Worm (Caenorhabditis elegans) whole organism, L1 larva: ENCODE measurements around the gene cyp-13A4.

Source experiments
- C16A3.4 ChIP-seq: fragments of 150-350 bp; optimal IDR thresholded peaks from 2 replicates; lab custom pipeline; 2014; ENCODE audit warnings: missing biosample characterization, missing genetic modification characterization
- C34B4.2 ChIP-seq: sonication (generic microtip); optimal IDR thresholded peaks from 2 replicates; lab custom pipeline; 2017; ENCODE audit warnings: mild to moderate bottlenecking, missing genetic modification characterization, missing compliant biosample characterization
- Y116A8C.19 ChIP-seq: sonication (generic microtip); optimal IDR thresholded peaks from 2 replicates; lab custom pipeline; 2016; ENCODE audit warnings: missing compliant biosample characterization, missing genetic modification characterization, borderline replicate concordance
- aha-1 ChIP-seq: fragments of 150-350 bp; optimal IDR thresholded peaks from 2 replicates; lab custom pipeline; 2014; ENCODE audit warnings: missing biosample characterization, missing genetic modification characterization
- blmp-1 ChIP-seq: fragments of 150-350 bp; optimal IDR thresholded peaks from 2 replicates; lab custom pipeline; 2014; ENCODE audit warnings: missing biosample characterization, missing genetic modification characterization
- ceh-8 ChIP-seq: fragments of 200-800 bp; sonication (Bioruptor generic); optimal IDR thresholded peaks from 2 replicates; lab custom pipeline; 2018; ENCODE audit warnings: mild to moderate bottlenecking, missing genetic modification characterization, moderate library complexity, missing compliant biosample characterization
- ceh-82 ChIP-seq, 3 experiments: fragments of 150-350 bp in 1 of 3; sonication (generic microtip) in 2 of 3; optimal IDR thresholded peaks; 2 replicates each; lab custom pipeline; 2014 to 2017; ENCODE audit warnings: missing biosample characterization in 3 of 3, missing genetic modification characterization in 3 of 3
- ceh-88 ChIP-seq: fragments of 200-800 bp; sonication (Bioruptor generic); IDR thresholded peaks from 2 replicates; pipeline ENCODE4 v1.3.6; 2022; ENCODE audit warnings: missing genetic modification characterization, missing compliant biosample characterization
- dpl-1 ChIP-seq, 3 experiments: fragments of 150-350 bp in 2 of 3; sonication (generic microtip) in 1 of 3; optimal IDR thresholded peaks; 2 replicates each; lab custom pipeline; 2014 to 2017; ENCODE audit warnings: missing biosample characterization in 3 of 3, missing genetic modification characterization in 3 of 3, missing genetic modification reagents in 3 of 3
- efl-1 ChIP-seq, 4 experiments: fragments of 150-350 bp; optimal IDR thresholded peaks in 3 of 4; peaks in 1 of 4; 1 replicate in 1 of 4; 2 replicates in 3 of 4; lab custom pipeline; 2014; ENCODE audit warnings: missing biosample characterization in 2 of 4, missing genetic modification characterization in 2 of 4, missing genetic modification reagents in 2 of 4
- egl-27 ChIP-seq, 2 experiments: fragments of 150-350 bp in 1 of 2; sonication (generic microtip); optimal IDR thresholded peaks; 3 replicates each; lab custom pipeline; 2017 to 2018; ENCODE audit warnings: missing biosample characterization in 2 of 2, missing genetic modification characterization in 2 of 2, missing genetic modification reagents in 2 of 2
- elt-2 ChIP-seq: sonication (generic microtip); optimal IDR thresholded peaks from 2 replicates; lab custom pipeline; 2016; ENCODE audit warnings: missing genetic modification characterization, mild to moderate bottlenecking, inconsistent platforms, missing compliant biosample characterization, missing genetic modification reagents
- elt-3 ChIP-seq, 6 experiments: fragments of 150-350 bp in 1 of 6; sonication (generic microtip); optimal IDR thresholded peaks; 2 replicates each; lab custom pipeline; 2017 to 2018; ENCODE audit warnings: missing biosample characterization in 6 of 6, missing genetic modification characterization in 6 of 6, inconsistent platforms in 1 of 6
- fkh-10 ChIP-seq: sonication (generic microtip); optimal IDR thresholded peaks from 2 replicates; lab custom pipeline; 2017; ENCODE audit warnings: missing biosample characterization, missing genetic modification reagents, missing genetic modification characterization
- fkh-8 ChIP-seq: sonication (generic microtip); optimal IDR thresholded peaks from 2 replicates; lab custom pipeline; 2016; ENCODE audit warnings: mild to moderate bottlenecking, missing genetic modification characterization, missing compliant biosample characterization
- lin-14 ChIP-seq: fragments of 200-800 bp; sonication (Bioruptor generic); optimal IDR thresholded peaks from 2 replicates; lab custom pipeline; 2018; ENCODE audit warnings: mild to moderate bottlenecking, missing genetic modification characterization, moderate library complexity, missing compliant biosample characterization
- lin-35 ChIP-seq, 2 experiments: fragments of 150-350 bp; optimal IDR thresholded peaks; 2 replicates each; lab custom pipeline; 2014; ENCODE audit warnings: missing biosample characterization in 2 of 2, missing genetic modification characterization in 2 of 2, missing genetic modification reagents in 2 of 2
- lin-39 ChIP-seq: fragments of 150-350 bp; optimal IDR thresholded peaks from 2 replicates; lab custom pipeline; 2014; ENCODE audit warnings: missing biosample characterization, missing genetic modification reagents, missing genetic modification characterization
- mdl-1 ChIP-seq, 2 experiments: fragments of 150-350 bp; optimal IDR thresholded peaks; 2 replicates each; lab custom pipeline; 2014 to 2017; ENCODE audit warnings: missing biosample characterization in 2 of 2, missing genetic modification characterization in 2 of 2, inconsistent platforms in 1 of 2
- mep-1 ChIP-seq: fragments of 150-350 bp; optimal IDR thresholded peaks from 2 replicates; lab custom pipeline; 2014; ENCODE audit warnings: missing biosample characterization, missing genetic modification characterization
- nhr-20 ChIP-seq: sonication (generic microtip); optimal IDR thresholded peaks from 2 replicates; lab custom pipeline; 2016; ENCODE audit warnings: mild to moderate bottlenecking, missing genetic modification characterization, missing compliant biosample characterization
- nhr-47 ChIP-seq: sonication (generic microtip); optimal IDR thresholded peaks from 2 replicates; lab custom pipeline; 2016; ENCODE audit warnings: mild to moderate bottlenecking, missing genetic modification characterization, moderate library complexity, missing compliant biosample characterization
- nhr-71 ChIP-seq: sonication (generic microtip); optimal IDR thresholded peaks from 2 replicates; lab custom pipeline; 2016; ENCODE audit warnings: mild to moderate bottlenecking, missing genetic modification characterization, moderate library complexity, missing compliant biosample characterization
- nhr-76 ChIP-seq: sonication (generic microtip); optimal IDR thresholded peaks from 2 replicates; lab custom pipeline; 2017; ENCODE audit warnings: missing biosample characterization, missing genetic modification characterization
- nhr-85 ChIP-seq: sonication (generic microtip); peaks from one replicate; lab custom pipeline; 2016; ENCODE audit warnings: missing genetic modification characterization, inconsistent platforms, missing compliant biosample characterization
- nhr-90 ChIP-seq: sonication (generic microtip); optimal IDR thresholded peaks from 2 replicates; lab custom pipeline; 2016; ENCODE audit warnings: mild to moderate bottlenecking, missing genetic modification characterization, missing compliant biosample characterization; ENCODE audit not compliant: poor library complexity
- pag-3 ChIP-seq: sonication (generic microtip); optimal IDR thresholded peaks from 2 replicates; lab custom pipeline; 2017; ENCODE audit warnings: missing genetic modification characterization, mild to moderate bottlenecking, missing compliant biosample characterization, antibody characterized with exemption, borderline replicate concordance; ENCODE audit not compliant: insufficient read depth
- pax-3 ChIP-seq: fragments of 200-800 bp; sonication (Bioruptor generic); optimal IDR thresholded peaks from 2 replicates; lab custom pipeline; 2018; ENCODE audit warnings: mild to moderate bottlenecking, missing genetic modification characterization, moderate library complexity, missing compliant biosample characterization
- rnt-1 ChIP-seq: sonication (generic microtip); optimal IDR thresholded peaks from 2 replicates; lab custom pipeline; 2016; ENCODE audit warnings: mild to moderate bottlenecking, missing genetic modification characterization, moderate library complexity, missing compliant biosample characterization
- skn-1 ChIP-seq: fragments of 150-350 bp; optimal IDR thresholded peaks from 2 replicates; lab custom pipeline; 2014; ENCODE audit warnings: missing biosample characterization, missing genetic modification characterization
- snu-23 ChIP-seq: sonication (generic microtip); optimal IDR thresholded peaks from 2 replicates; lab custom pipeline; 2016; ENCODE audit warnings: missing genetic modification characterization, missing compliant biosample characterization
- sup-37 ChIP-seq: fragments of 200-800 bp; sonication (Bioruptor generic); optimal IDR thresholded peaks from 2 replicates; lab custom pipeline; 2018; ENCODE audit warnings: mild to moderate bottlenecking, missing genetic modification characterization, missing compliant biosample characterization
- swsn-7 ChIP-seq: sonication (generic microtip); optimal IDR thresholded peaks from 2 replicates; lab custom pipeline; 2016; ENCODE audit warnings: missing genetic modification characterization, missing compliant biosample characterization
- tbx-2 ChIP-seq: sonication (generic microtip); optimal IDR thresholded peaks from 2 replicates; lab custom pipeline; 2016; ENCODE audit warnings: missing genetic modification characterization, missing compliant biosample characterization
- unc-62 ChIP-seq: fragments of 150-350 bp; optimal IDR thresholded peaks from 2 replicates; lab custom pipeline; 2014; ENCODE audit warnings: missing biosample characterization, missing genetic modification reagents, missing genetic modification characterization
- vab-15 ChIP-seq: sonication (generic microtip); optimal IDR thresholded peaks from 2 replicates; lab custom pipeline; 2017; ENCODE audit warnings: missing genotype, mild to moderate bottlenecking, missing genetic modification characterization, missing compliant biosample characterization

cyp-13A4 gene

DNA sequence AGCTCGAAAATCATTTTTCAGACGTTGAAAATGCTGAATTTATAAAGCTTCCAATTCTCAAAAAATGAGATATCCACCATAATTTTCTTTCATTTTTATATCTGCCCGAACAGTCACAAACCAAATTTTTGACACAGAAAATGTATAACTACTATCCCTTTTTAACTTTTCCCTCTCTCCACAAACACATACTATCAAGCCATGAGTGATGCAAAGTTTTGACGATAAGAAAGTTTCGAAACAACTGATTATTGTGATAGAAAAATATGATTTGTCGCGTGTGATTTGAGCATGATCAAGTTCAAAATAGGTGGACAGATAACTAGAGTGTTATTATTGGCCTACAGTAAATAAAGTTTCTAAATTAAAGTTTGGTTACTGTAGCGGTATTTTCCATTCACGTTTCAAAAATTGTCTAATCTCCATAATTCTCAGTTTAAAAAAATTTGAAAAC lies 10.0 kb upstream of the cyp-13A4 start, which contains the start of gene cyp-13A8:
Gene cyp-13A8 (minus strand): TSS at position 51 of the 454 bp plus-strand sequence.
- peak; percentile 31 for TF ChIP-seq nhr-71 (tag; lab: Kevin White, UChicago)
- TF ChIP-seq lin-14, result peak; percentile 63
- TF ChIP-seq lin-35 (GFP tag; optimal IDR thresholded peaks at IDR 0.05; lab: Kevin White, UChicago), result peak in 1 of 2 experiments; percentile 39
- TF ChIP-seq vab-15 (tag; lab: Kevin White, UChicago), result no peak
- TF ChIP-seq elt-3 (tag; optimal IDR thresholded peaks at IDR 0.05; lab: Kevin White, UChicago), result peak in 1 of 6 experiments; percentile 43
- no peak for TF ChIP-seq fkh-8 (tag; lab: Kevin White, UChicago)
- TF ChIP-seq nhr-20 (tag; lab: Kevin White, UChicago), result peak; percentile 93
- TF ChIP-seq rnt-1, result no peak
- no peak for TF ChIP-seq efl-1 (optimal IDR thresholded peaks at IDR 0.05; lab: Kevin White, UChicago)
- TF ChIP-seq efl-1 (GFP tag; optimal IDR thresholded peaks at IDR 0.05 in 1 of 2; lab: Kevin White, UChicago), result peak in 1 of 2 experiments; percentile 91
- TF ChIP-seq nhr-85, result peak; percentile 60
- peak; percentile 23 for TF ChIP-seq snu-23 (GFP tag; lab: Kevin White, UChicago)
- peak; percentile 32 for TF ChIP-seq blmp-1 (tag; lab: Kevin White, UChicago)
- no peak for TF ChIP-seq ceh-82 (tag; optimal IDR thresholded peaks at IDR 0.05; lab: Kevin White, UChicago)
- TF ChIP-seq elt-2 (tag; lab: Kevin White, UChicago), result peak; percentile 66

- TF ChIP-seq nhr-85 (peak; percentile 6), nhr-20 (tag; lab: Kevin White, UChicago) (peak; percentile 17), C34B4.2 (tag; lab: Kevin White, UChicago) (no peak)
These were observed 5.8 kb upstream of the cyp-13A4 start, which contains the start of gene cyp-13A7 for ce11 chrII:9803320-9803719. TSS of gene cyp-13A7 (plus strand) at chrII:9803620.

- no peak for TF ChIP-seq skn-1
- no peak for TF ChIP-seq Y116A8C.19
- no peak for TF ChIP-seq vab-15 (tag; lab: Kevin White, UChicago)
- no peak for TF ChIP-seq fkh-8 (tag; lab: Kevin White, UChicago)
- TF ChIP-seq swsn-7 (tag; lab: Kevin White, UChicago), result no peak
- peak; percentile 21 for TF ChIP-seq elt-2 (tag; lab: Kevin White, UChicago)
- no peak for TF ChIP-seq ceh-8
- TF ChIP-seq C34B4.2 (tag; lab: Kevin White, UChicago), result no peak
- no peak for TF ChIP-seq sup-37 (GFP tag; lab: Kevin White, UChicago)
- TF ChIP-seq ceh-88 (GFP tag; lab: Robert Waterston, UW), result no peak
- no peak for TF ChIP-seq pag-3 (tag; lab: Kevin White, UChicago)
- TF ChIP-seq nhr-71 (tag; lab: Kevin White, UChicago), result no peak
- TF ChIP-seq nhr-85, result no peak
- no peak for TF ChIP-seq ceh-82 (tag; optimal IDR thresholded peaks at IDR 0.05; lab: Kevin White, UChicago)
- peak; percentile 13 for TF ChIP-seq nhr-20 (tag; lab: Kevin White, UChicago)
- no peak for TF ChIP-seq fkh-10 (GFP tag; lab: Kevin White, UChicago)
- no peak for TF ChIP-seq pax-3 (tag; lab: Kevin White, UChicago)
- TF ChIP-seq snu-23 (GFP tag; lab: Kevin White, UChicago), result no peak
- TF ChIP-seq lin-14, result peak; percentile 28
- TF ChIP-seq dpl-1 (GFP tag; optimal IDR thresholded peaks at IDR 0.05; lab: Kevin White, UChicago), result no peak
- no peak for TF ChIP-seq nhr-76 (tag; lab: Kevin White, UChicago)
- TF ChIP-seq, all 84 proteins: peak for 3
These were observed 5.1 kb upstream of the cyp-13A4 start, which contains the start of gene cyp-13A6 for ce11 chrII:9802642-9803041. TSS of gene cyp-13A6 (minus strand) at chrII:9802821.

DNA sequence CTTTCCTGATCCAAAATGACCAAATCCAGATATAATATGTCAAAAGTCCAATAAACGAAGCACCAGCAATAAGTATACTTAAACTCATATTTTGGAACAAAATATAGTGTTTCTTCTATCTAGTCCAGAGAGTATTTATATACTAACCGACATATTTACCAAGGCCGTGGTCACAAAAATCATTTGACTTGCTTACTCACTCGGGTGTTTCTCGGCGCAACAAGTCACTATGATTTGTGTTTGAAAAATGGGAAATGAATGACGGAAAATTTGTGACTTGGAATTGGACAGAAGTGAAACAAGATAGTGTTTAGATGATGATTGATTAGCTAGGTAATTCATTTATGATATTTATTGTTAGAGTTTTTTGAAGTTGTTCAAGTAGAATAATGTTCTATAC lies 2.7 kb upstream of the cyp-13A4 start, which contains the start of gene cyp-13A5:
Gene cyp-13A5 (minus strand): TSS at position 112 of the 400 bp plus-strand sequence.
- TF ChIP-seq elt-2 (tag; lab: Kevin White, UChicago) (peak; percentile 34), C16A3.4 (tag; lab: Kevin White, UChicago) (peak; percentile 0), nhr-20 (tag; lab: Kevin White, UChicago) (peak; percentile 89), elt-3 (tag; optimal IDR thresholded peaks at IDR 0.05; lab: Kevin White, UChicago) (peak in 4 of 6 experiments; percentile 23 to 78 (median 41)), blmp-1 (tag; lab: Kevin White, UChicago) (peak; percentile 71), pag-3 (tag; lab: Kevin White, UChicago) (no peak), lin-39 (no peak), nhr-47 (tag; lab: Kevin White, UChicago) (no peak), unc-62 (GFP tag; lab: Kevin White, UChicago) (no peak), nhr-90 (tag; lab: Kevin White, UChicago) (peak; percentile 27), mdl-1 (tag; optimal IDR thresholded peaks at IDR 0.05; lab: Kevin White, UChicago) (peak in 1 of 2 experiments; percentile 5), mep-1 (tag; lab: Kevin White, UChicago) (no peak), lin-14 (peak; percentile 80), snu-23 (GFP tag; lab: Kevin White, UChicago) (peak; percentile 56), nhr-71 (tag; lab: Kevin White, UChicago) (peak; percentile 47), tbx-2 (tag; lab: Kevin White, UChicago) (peak; percentile 11), aha-1 (tag; lab: Kevin White, UChicago) (no peak), egl-27 (tag; optimal IDR thresholded peaks at IDR 0.05; lab: Kevin White, UChicago) (no peak), nhr-85 (peak; percentile 88), lin-35 (GFP tag; optimal IDR thresholded peaks at IDR 0.05; lab: Kevin White, UChicago) (peak in 1 of 2 experiments; percentile 41)
